Fruit fly (Drosophila melanogaster) whole organism, embryonic: ENCODE data around the gene Ifrd1.

ENCODE experiments used
- Hmx ChIP-seq: fragments of 200-800 bp; sonication (Bioruptor generic); optimal IDR thresholded peaks from 2 replicates; lab custom pipeline; 2016; ENCODE audit warnings: missing biosample characterization, missing genetic modification characterization
- sc ChIP-seq, 3 experiments: fragments of >200 bp in 2 of 3; fragments of 200-800 bp in 1 of 3; sonication (Bioruptor generic) in 1 of 3; optimal IDR thresholded peaks; 2 replicates in 2 of 3; 3 replicates in 1 of 3; lab custom pipeline; 2017; ENCODE audit warnings: mild to moderate bottlenecking in 1 of 3, missing biosample characterization in 1 of 3, missing genetic modification characterization in 1 of 3, missing genetic modification reagents in 1 of 3

dm6 chr2L:2904316-2905050 is 30.2 kb upstream of the Ifrd1 start:
- TF ChIP-seq sc (optimal IDR thresholded peaks at IDR 0.05; lab: Kevin White, UChicago): no peak
- TF ChIP-seq sc (GFP tag; optimal IDR thresholded peaks at IDR 0.05; lab: Kevin White, UChicago): no peak
- TF ChIP-seq Hmx: no peak
